Fruit fly (Drosophila melanogaster) whole organism, pupa: Measurements from ENCODE around the gene blp.
"Not testable (repeated sequence)": the region's sequence is repeated elsewhere in the genome, so short reads cannot be mapped to it uniquely, and the experiment has no call there.

Experiments used
- CG10348 ChIP-seq: fragments of 200-800 bp; sonication (Bioruptor generic); IDR thresholded peaks from 2 replicates; pipeline ENCODE4 v1.3.6; 2022; ENCODE audit warnings: missing biosample characterization, missing genetic modification characterization
- CG13204 ChIP-seq: fragments of 200-800 bp; sonication (Bioruptor generic); optimal IDR thresholded peaks from 2 replicates; lab custom pipeline; 2018; ENCODE audit warnings: missing biosample characterization, mild to moderate bottlenecking, missing genetic modification characterization, moderate library complexity
- CG14655 ChIP-seq: fragments of 200-800 bp; sonication (Bioruptor generic); optimal IDR thresholded peaks from 3 replicates; lab custom pipeline; 2017; ENCODE audit warnings: mild to moderate bottlenecking, missing biosample characterization, missing genetic modification reagents, missing genetic modification characterization
- CG15710 ChIP-seq: fragments of 200-800 bp; sonication (Bioruptor generic); optimal IDR thresholded peaks from 2 replicates; lab custom pipeline; 2018; ENCODE audit warnings: missing biosample characterization, mild to moderate bottlenecking, missing genetic modification characterization, moderate library complexity
- CG32121 ChIP-seq: fragments of 200-800 bp; sonication (Bioruptor generic); IDR thresholded peaks from 2 replicates; pipeline ENCODE4 v1.3.6; 2022; ENCODE audit warnings: missing biosample characterization, missing genetic modification characterization
- CG34367 ChIP-seq: fragments of 200-800 bp; sonication (Bioruptor generic); optimal IDR thresholded peaks from 2 replicates; lab custom pipeline; 2018; ENCODE audit warnings: missing biosample characterization, mild to moderate bottlenecking, missing genetic modification characterization
- CG4496 ChIP-seq: fragments of 200-800 bp; sonication (Bioruptor generic); IDR thresholded peaks from 3 replicates; pipeline ENCODE4 v1.3.6; 2022; ENCODE audit warnings: missing biosample characterization, missing genetic modification characterization
- CG8159 ChIP-seq: fragments of 200-800 bp; sonication (Bioruptor generic); optimal IDR thresholded peaks from 3 replicates; lab custom pipeline; 2018; ENCODE audit warnings: missing biosample characterization, mild to moderate bottlenecking, missing genetic modification characterization, moderate library complexity
- CG8301 ChIP-seq: fragments of 200-800 bp; sonication (Bioruptor generic); optimal IDR thresholded peaks from 2 replicates; lab custom pipeline; 2018; ENCODE audit warnings: missing biosample characterization, mild to moderate bottlenecking, missing genetic modification characterization
- Snoo ChIP-seq: fragments of 200-800 bp; sonication (Bioruptor generic); optimal IDR thresholded peaks from 3 replicates; lab custom pipeline; 2017; ENCODE audit warnings: missing biosample characterization, mild to moderate bottlenecking, missing genetic modification characterization, inconsistent platforms
- fd96Ca ChIP-seq: fragments of 200-800 bp; sonication (Bioruptor generic); IDR thresholded peaks from 3 replicates; pipeline ENCODE4 v1.3.6; 2022; ENCODE audit warnings: missing biosample characterization, missing genetic modification characterization
- gl ChIP-seq: fragments of 200-800 bp; sonication (Bioruptor generic); optimal IDR thresholded peaks from 2 replicates; lab custom pipeline; 2018; ENCODE audit warnings: missing biosample characterization, mild to moderate bottlenecking, missing genetic modification characterization
- rn ChIP-seq: fragments of 200-800 bp; sonication (Bioruptor generic); IDR thresholded peaks from 2 replicates; pipeline ENCODE4 v1.3.6; 2022; ENCODE audit warnings: missing biosample characterization, missing genetic modification characterization

- not testable (repeated sequence) for TF ChIP-seq CG8159 (tag; lab: Kevin White, UChicago); gl (tag; lab: Kevin White, UChicago); CG8301 (tag; lab: Kevin White, UChicago); Snoo (tag; lab: Kevin White, UChicago); CG10348; CG15710 (tag; lab: Kevin White, UChicago); rn; fd96Ca (GFP tag; lab: Robert Waterston, UW); CG32121 (GFP tag; lab: Robert Waterston, UW); CG13204; CG4496 (GFP tag; lab: Robert Waterston, UW); CG34367 (tag; lab: Kevin White, UChicago); CG14655 (GFP tag; lab: Kevin White, UChicago)
Observed at dm6 chr3R:15904543-15904942, 29.1 kb upstream of the blp start, which contains the start of gene glob1.
